Worm (Caenorhabditis elegans) whole organism, mixed stage, embryonic: ENCODE measurements around the gene btbd-10.

Experiments
- bed-3 ChIP-seq: fragments of 200-800 bp; sonication (Bioruptor generic); optimal IDR thresholded peaks from 3 replicates; lab custom pipeline; 2018; ENCODE audit warnings: mild to moderate bottlenecking, missing genetic modification characterization, moderate library complexity, missing compliant biosample characterization
- ceh-43 ChIP-seq: fragments of 200-800 bp; sonication (Bioruptor generic); optimal IDR thresholded peaks from 2 replicates; lab custom pipeline; 2018; ENCODE audit warnings: mild to moderate bottlenecking, missing genetic modification characterization, moderate library complexity, missing compliant biosample characterization
- drap-1 ChIP-seq: fragments of 200-800 bp; sonication (Bioruptor generic); optimal IDR thresholded peaks from 3 replicates; lab custom pipeline; 2018; ENCODE audit warnings: mild to moderate bottlenecking, missing genetic modification characterization, missing compliant biosample characterization
- elt-3 ChIP-seq: fragments of 150-350 bp; optimal IDR thresholded peaks from 2 replicates; lab custom pipeline; 2014; ENCODE audit warnings: missing biosample characterization, missing genetic modification characterization
- flh-1 ChIP-seq: fragments of 200-800 bp; sonication (Bioruptor generic); optimal IDR thresholded peaks from 2 replicates; lab custom pipeline; 2018; ENCODE audit warnings: mild to moderate bottlenecking, missing genetic modification characterization, moderate library complexity, missing compliant biosample characterization
- nhr-237 ChIP-seq: fragments of 150-350 bp; optimal IDR thresholded peaks from 2 replicates; lab custom pipeline; 2014; ENCODE audit warnings: missing biosample characterization, missing genetic modification characterization
- nhr-28 ChIP-seq: fragments of 150-350 bp; optimal IDR thresholded peaks from 2 replicates; lab custom pipeline; 2014; ENCODE audit warnings: missing biosample characterization, missing genetic modification characterization
- pha-4 ChIP-seq: fragments of 150-350 bp; optimal IDR thresholded peaks from 2 replicates; lab custom pipeline; 2018; ENCODE audit warnings: missing biosample characterization, missing genetic modification reagents, missing genetic modification characterization
- snpc-4 ChIP-seq: fragments of 150-350 bp; optimal IDR thresholded peaks from 2 replicates; lab custom pipeline; 2014; ENCODE audit warnings: missing biosample characterization, missing genetic modification characterization
- sptf-1 ChIP-seq: sonication (generic microtip); optimal IDR thresholded peaks from 2 replicates; lab custom pipeline; 2017; ENCODE audit warnings: mild to moderate bottlenecking, missing genetic modification characterization, moderate library complexity, missing compliant biosample characterization
- unc-39 ChIP-seq: fragments of 150-350 bp; optimal IDR thresholded peaks from 2 replicates; lab custom pipeline; 2014; ENCODE audit warnings: missing biosample characterization, missing genetic modification characterization
- ztf-11 ChIP-seq: fragments of 150-350 bp; optimal IDR thresholded peaks from 2 replicates; lab custom pipeline; 2014; ENCODE audit warnings: missing biosample characterization, missing genetic modification characterization

DNA sequence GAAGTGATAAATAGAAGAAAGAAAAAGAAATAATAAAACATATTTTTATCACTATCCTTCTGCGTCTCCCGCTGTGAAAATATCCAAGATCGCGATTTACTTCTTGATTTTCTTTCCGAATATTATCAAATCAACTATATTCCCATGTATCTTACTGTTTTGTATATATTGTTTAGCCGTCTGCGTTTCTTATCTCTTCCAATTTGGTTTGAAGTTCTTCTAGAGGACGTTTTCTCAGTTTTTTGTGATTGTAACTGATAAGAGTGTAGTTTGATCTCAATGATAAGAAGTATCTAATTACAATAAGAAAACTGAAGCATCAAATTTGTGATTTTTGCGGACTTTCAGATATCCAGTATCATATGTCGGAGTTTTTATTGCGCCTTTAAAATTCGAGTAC, 55.9 kb downstream of the btbd-10 start:
- no peak for TF ChIP-seq drap-1 (GFP tag; lab: Kevin White, UChicago)
- no peak for TF ChIP-seq unc-39 (tag; lab: Kevin White, UChicago)
- TF ChIP-seq pha-4 (tag; lab: Kevin White, UChicago): no peak
- no peak for TF ChIP-seq snpc-4 (tag; lab: Kevin White, UChicago)
- no peak for TF ChIP-seq flh-1
- TF ChIP-seq nhr-237: no peak
- TF ChIP-seq elt-3 (tag; lab: Kevin White, UChicago): no peak
- no peak for TF ChIP-seq ztf-11 (tag; lab: Kevin White, UChicago)
- no peak for TF ChIP-seq sptf-1 (tag; lab: Kevin White, UChicago)
- no peak for TF ChIP-seq ceh-43 (GFP tag; lab: Kevin White, UChicago)
- no peak for TF ChIP-seq bed-3 (GFP tag; lab: Kevin White, UChicago)
- TF ChIP-seq nhr-28 (tag; lab: Kevin White, UChicago): no peak
